Worm (Caenorhabditis elegans) whole organism, L4 larva: ENCODE results near the gene inso-1.

ENCODE experiments used
- D1046.2 ChIP-seq: fragments of 200-800 bp; sonication (Bioruptor generic); IDR thresholded peaks from 2 replicates; pipeline ENCODE4 v1.3.6; 2022; ENCODE audit warnings: missing genetic modification characterization, missing compliant biosample characterization
- F49E8.2 ChIP-seq: sonication (generic microtip); optimal IDR thresholded peaks from 2 replicates; lab custom pipeline; 2016; ENCODE audit warnings: missing compliant biosample characterization, mild to moderate bottlenecking, missing genetic modification characterization, borderline replicate concordance
- Y48G9A.11 ChIP-seq: fragments of 200-800 bp; sonication (Bioruptor generic); IDR thresholded peaks from 2 replicates; pipeline ENCODE4 v1.3.6; 2022; ENCODE audit warnings: missing genetic modification reagents, missing genetic modification characterization, missing compliant biosample characterization
- Y5F2A.4 ChIP-seq: fragments of 200-800 bp; sonication (Bioruptor generic); optimal IDR thresholded peaks from 2 replicates; lab custom pipeline; 2018; ENCODE audit warnings: mild to moderate bottlenecking, missing genetic modification characterization, missing compliant biosample characterization
- aha-1 ChIP-seq: fragments of 150-350 bp; peaks from one replicate; lab custom pipeline; 2014; ENCODE audit warnings: missing biosample characterization, missing genetic modification characterization
- arid-1 ChIP-seq: fragments of 200-800 bp; sonication (Bioruptor generic); conservative IDR thresholded peaks from 2 replicates; pipeline ENCODE4 v1.3.6; 2022; ENCODE audit warnings: missing genetic modification reagents, missing genetic modification characterization, missing compliant biosample characterization
- attf-4 ChIP-seq: sonication (generic microtip); optimal IDR thresholded peaks from 3 replicates; lab custom pipeline; 2017; ENCODE audit warnings: missing biosample characterization, missing genetic modification characterization
- ces-1 ChIP-seq: fragments of 150-350 bp; sonication (generic microtip); optimal IDR thresholded peaks from 4 replicates; lab custom pipeline; 2014; ENCODE audit warnings: missing biosample characterization, missing genetic modification reagents, missing genetic modification characterization
- daf-12 ChIP-seq: fragments of 150-350 bp; optimal IDR thresholded peaks from 2 replicates; lab custom pipeline; 2014; ENCODE audit warnings: missing biosample characterization, missing genetic modification reagents, missing genetic modification characterization
- dpl-1 ChIP-seq: fragments of 150-350 bp; optimal IDR thresholded peaks from 2 replicates; lab custom pipeline; 2014; ENCODE audit warnings: missing biosample characterization, missing genetic modification reagents, missing genetic modification characterization
- dve-1 ChIP-seq: sonication (generic microtip); optimal IDR thresholded peaks from 2 replicates; lab custom pipeline; 2017; ENCODE audit warnings: antibody characterized with exemption, mild to moderate bottlenecking, missing genetic modification characterization, missing compliant biosample characterization; ENCODE audit not compliant: insufficient read depth
- lin-1 ChIP-seq: fragments of 200-800 bp; sonication (Bioruptor generic); IDR thresholded peaks from 2 replicates; pipeline ENCODE4 v1.3.6; 2022; ENCODE audit warnings: missing genetic modification reagents, missing genetic modification characterization, missing compliant biosample characterization
- lin-39 ChIP-seq: fragments of 150-350 bp; optimal IDR thresholded peaks from 2 replicates; lab custom pipeline; 2014; ENCODE audit warnings: missing biosample characterization, missing genetic modification reagents, missing genetic modification characterization
- mdl-1 ChIP-seq, 2 experiments: fragments of 150-350 bp in 1 of 2; sonication (generic microtip) in 1 of 2; optimal IDR thresholded peaks; 2 replicates each; lab custom pipeline; 2014 to 2017; ENCODE audit warnings: missing biosample characterization in 2 of 2, missing genetic modification characterization in 2 of 2
- mes-2 ChIP-seq: sonication (generic microtip); optimal IDR thresholded peaks from 2 replicates; lab custom pipeline; 2016; ENCODE audit warnings: missing genotype, mild to moderate bottlenecking, missing genetic modification characterization, missing compliant biosample characterization; ENCODE audit not compliant: poor library complexity, severe bottlenecking
- mxl-2 ChIP-seq: fragments of 200-800 bp; sonication (Bioruptor generic); conservative IDR thresholded peaks from 2 replicates; pipeline ENCODE4 v1.3.6; 2022; ENCODE audit warnings: missing genetic modification reagents, missing genetic modification characterization, missing compliant biosample characterization
- mxl-3 ChIP-seq: fragments of 200-800 bp; sonication (Bioruptor generic); optimal IDR thresholded peaks from 2 replicates; lab custom pipeline; 2018; ENCODE audit warnings: mild to moderate bottlenecking, missing genetic modification characterization, missing compliant biosample characterization
- nhr-28 ChIP-seq: fragments of 150-350 bp; optimal IDR thresholded peaks from 2 replicates; lab custom pipeline; 2014; ENCODE audit warnings: missing biosample characterization, missing genetic modification characterization
- pha-4 ChIP-seq, 2 experiments: fragments of 150-350 bp in 1 of 2; fragments of 200-800 bp in 1 of 2; sonication (Bioruptor generic) in 1 of 2; IDR thresholded peaks in 1 of 2; optimal IDR thresholded peaks in 1 of 2; 2 replicates each; pipeline versions ENCODE4 v1.3.6 to Lab custom; 2014 to 2022; ENCODE audit warnings: missing genetic modification characterization in 2 of 2, missing genetic modification reagents in 2 of 2, missing biosample characterization in 1 of 2, missing compliant biosample characterization in 1 of 2
- pqm-1 ChIP-seq: sonication (generic microtip); optimal IDR thresholded peaks from 2 replicates; lab custom pipeline; 2017; ENCODE audit warnings: missing biosample characterization, missing genetic modification characterization
- set-16 ChIP-seq: fragments of 200-800 bp; sonication (Bioruptor generic); IDR thresholded peaks from 2 replicates; pipeline ENCODE4 v1.3.6; 2022; ENCODE audit warnings: missing genetic modification reagents, missing genetic modification characterization, missing compliant biosample characterization
- skn-1 ChIP-seq: fragments of 150-350 bp; optimal IDR thresholded peaks from 2 replicates; lab custom pipeline; 2014; ENCODE audit warnings: missing biosample characterization, missing genetic modification characterization
- unc-130 ChIP-seq: sonication (generic microtip); optimal IDR thresholded peaks from 2 replicates; lab custom pipeline; 2016; ENCODE audit warnings: missing genetic modification reagents, missing genetic modification characterization, missing compliant biosample characterization
- unc-62 ChIP-seq, 3 experiments: fragments of 150-350 bp in 1 of 3; sonication (generic microtip); optimal IDR thresholded peaks in 2 of 3; peaks in 1 of 3; 1 replicate in 1 of 3; 2 replicates in 2 of 3; lab custom pipeline; 2014 to 2017; ENCODE audit warnings: missing biosample characterization in 3 of 3, missing genetic modification characterization in 3 of 3, missing genetic modification reagents in 3 of 3, missing genotype in 1 of 3
- zfp-2 ChIP-seq: sonication (generic microtip); optimal IDR thresholded peaks from 2 replicates; lab custom pipeline; 2016; ENCODE audit warnings: mild to moderate bottlenecking, missing genetic modification characterization, missing compliant biosample characterization
- zfp-3 ChIP-seq: fragments of 200-800 bp; sonication (Bioruptor generic); conservative IDR thresholded peaks from 2 replicates; pipeline ENCODE4 v1.3.6; 2022; ENCODE audit warnings: missing genetic modification reagents, missing genetic modification characterization, missing compliant biosample characterization
- zip-11 ChIP-seq: fragments of 200-800 bp; sonication (Bioruptor generic); IDR thresholded peaks from 2 replicates; pipeline ENCODE4 v1.3.6; 2022; ENCODE audit warnings: missing genetic modification characterization, missing compliant biosample characterization
- ztf-11 ChIP-seq: fragments of 150-350 bp; optimal IDR thresholded peaks from 2 replicates; lab custom pipeline; 2014; ENCODE audit warnings: missing biosample characterization, missing genetic modification characterization

inso-1 gene

DNA sequence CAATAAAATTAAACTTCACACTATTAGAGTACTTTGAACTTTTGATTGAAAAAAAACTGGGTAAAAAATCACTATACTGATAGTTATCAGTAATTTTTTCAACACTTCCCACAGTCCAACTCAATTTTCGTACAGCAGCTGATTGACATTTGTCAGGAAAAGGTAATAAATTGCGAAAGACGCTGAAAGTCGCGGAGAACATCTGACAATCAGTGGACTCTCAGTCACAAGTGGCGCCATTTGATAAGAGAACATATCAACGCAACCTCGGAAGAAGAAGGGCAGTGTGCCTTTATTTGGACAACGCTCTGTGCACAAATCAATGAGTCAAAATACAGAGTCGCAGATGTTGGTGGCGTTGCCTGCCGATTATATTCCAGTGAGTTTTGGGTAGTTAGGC lies 27.4 kb upstream of the inso-1 start, which contains the start of gene C52B11.5 (continued):
- TF ChIP-seq mxl-2 (GFP tag; lab: Robert Waterston, UW) (no peak), pha-4 (GFP tag; IDR thresholded peaks at IDR 0.05; lab: Robert Waterston, UW) (no peak), pha-4 (tag; optimal IDR thresholded peaks at IDR 0.05; lab: Kevin White, UChicago) (no peak), mes-2 (tag; lab: Kevin White, UChicago) (no peak), zfp-2 (tag; lab: Kevin White, UChicago) (no peak), D1046.2 (GFP tag; lab: Robert Waterston, UW) (no peak), set-16 (GFP tag; lab: Robert Waterston, UW) (no peak), lin-39 (tag; lab: Kevin White, UChicago) (no peak), mdl-1 (tag; optimal IDR thresholded peaks at IDR 0.05; lab: Kevin White, UChicago) (no peak), arid-1 (GFP tag; lab: Robert Waterston, UW) (no peak), ztf-11 (tag; lab: Kevin White, UChicago) (no peak), zip-11 (GFP tag; lab: Robert Waterston, UW) (no peak), unc-62 (GFP tag; optimal IDR thresholded peaks at IDR 0.05 in 1 of 2; lab: Kevin White, UChicago) (no peak), unc-62 (tag; optimal IDR thresholded peaks at IDR 0.05; lab: Kevin White, UChicago) (no peak), lin-1 (GFP tag; lab: Robert Waterston, UW) (peak; percentile 88; the same call in 1 of the 2 replicates), unc-130 (GFP tag; lab: Kevin White, UChicago) (no peak), daf-12 (tag; lab: Kevin White, UChicago) (no peak), Y48G9A.11 (no peak), dpl-1 (GFP tag; lab: Kevin White, UChicago) (no peak), mxl-3 (GFP tag; lab: Kevin White, UChicago) (peak; percentile 48), dve-1 (tag; lab: Kevin White, UChicago) (peak; percentile 90), nhr-28 (peak; percentile 80), zfp-3 (GFP tag; lab: Robert Waterston, UW) (no peak), pqm-1 (tag; lab: Kevin White, UChicago) (peak; percentile 99), F49E8.2 (no peak)

DNA sequence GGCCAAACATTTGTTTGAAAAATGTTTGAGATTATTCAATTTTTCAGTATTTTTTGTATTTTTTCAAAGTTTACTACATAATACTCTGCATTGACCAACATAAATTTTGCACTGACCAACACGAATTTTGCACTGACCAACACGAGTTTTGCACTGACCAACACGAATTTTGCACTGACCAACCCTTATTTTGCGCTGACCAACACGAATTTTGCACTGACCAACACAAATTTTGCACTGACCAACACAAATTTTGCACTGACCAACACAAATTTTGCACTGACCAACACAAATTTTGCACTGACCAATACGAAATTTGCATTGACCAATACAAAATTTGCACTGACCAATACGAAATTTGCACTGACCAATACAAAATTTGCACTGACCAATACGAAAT lies 7.1 kb upstream of the inso-1 start:
- TF ChIP-seq unc-62 (GFP tag; optimal IDR thresholded peaks at IDR 0.05 in 1 of 2; lab: Kevin White, UChicago) (peak in 1 of 2 experiments; percentile 80), unc-62 (tag; optimal IDR thresholded peaks at IDR 0.05; lab: Kevin White, UChicago) (no peak), mxl-3 (GFP tag; lab: Kevin White, UChicago) (no peak)
- TF ChIP-seq, all 104 proteins: peak for 1

- TF ChIP-seq nhr-28 = no peak
- TF ChIP-seq aha-1 (tag; lab: Kevin White, UChicago) = peak; percentile 91
Measured at ce11 chrX:1293471-1293870, 6.5 kb upstream of the inso-1 start.

DNA sequence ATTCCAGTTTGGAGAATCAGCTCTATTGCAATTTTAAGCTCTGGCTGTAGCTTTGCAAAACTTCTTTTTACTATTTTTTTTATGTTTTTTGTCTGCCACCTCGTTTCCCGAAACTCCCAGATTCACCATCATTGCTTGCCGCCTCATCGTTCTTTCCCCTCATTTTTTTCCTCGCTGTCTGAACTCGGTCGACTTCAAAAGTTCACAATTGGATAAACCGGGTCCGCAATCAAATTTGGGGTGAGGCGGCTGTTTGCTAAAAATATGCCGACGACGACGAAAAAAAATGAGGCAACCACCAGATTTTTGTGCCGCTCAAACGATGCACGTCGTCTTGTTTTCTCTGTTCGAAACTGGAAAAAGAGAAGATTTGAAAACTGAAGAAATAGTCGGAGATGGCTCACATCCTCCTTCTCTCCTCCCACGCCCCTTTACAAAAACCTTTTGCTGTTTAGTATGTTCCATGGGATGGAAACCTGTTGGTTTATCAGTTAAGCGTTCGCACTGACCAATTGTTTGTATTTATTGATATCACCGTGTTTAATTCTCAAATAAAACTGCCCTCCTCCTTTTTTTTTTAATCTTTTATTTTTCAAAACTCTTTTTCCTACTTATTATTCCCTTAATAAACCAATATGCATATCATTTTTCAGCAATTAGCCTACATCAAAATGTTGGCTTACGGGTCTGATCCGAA lies 5.2 kb upstream of the inso-1 start, which contains the start of gene dop-4:
TSS of gene dop-4 (plus strand) at position 647 of the 697 bp plus-strand sequence.
- TF ChIP-seq dpl-1 (GFP tag; lab: Kevin White, UChicago) = no peak
- TF ChIP-seq aha-1 (tag; lab: Kevin White, UChicago) = peak; percentile 50

ce11 chrX:1295713-1296112 lies 4.2 kb upstream of the inso-1 start:
- TF ChIP-seq skn-1 (tag; lab: Kevin White, UChicago) (no peak), set-16 (GFP tag; lab: Robert Waterston, UW) (no peak), attf-4 (no peak), unc-62 (GFP tag; optimal IDR thresholded peaks at IDR 0.05 in 1 of 2; lab: Kevin White, UChicago) (peak in 1 of 2 experiments; percentile 94), unc-62 (tag; optimal IDR thresholded peaks at IDR 0.05; lab: Kevin White, UChicago) (no peak), Y5F2A.4 (no peak), unc-130 (GFP tag; lab: Kevin White, UChicago) (no peak), ces-1 (GFP tag; lab: Kevin White, UChicago) (no peak)
